Worm (Caenorhabditis elegans): ENCODE measurements around the gene srz-97.

srz-97 gene

ce11 chrV:14495493-14495892 is 27.4 kb upstream of the srz-97 start:
- TF ChIP-seq snpc-4 (tag; optimal IDR thresholded peaks at IDR 0.05) (no peak), nhr-77 (tag; optimal IDR thresholded peaks at IDR 0.05) (no peak), nhr-28 (tag; optimal IDR thresholded peaks at IDR 0.05) (no peak)

DNA sequence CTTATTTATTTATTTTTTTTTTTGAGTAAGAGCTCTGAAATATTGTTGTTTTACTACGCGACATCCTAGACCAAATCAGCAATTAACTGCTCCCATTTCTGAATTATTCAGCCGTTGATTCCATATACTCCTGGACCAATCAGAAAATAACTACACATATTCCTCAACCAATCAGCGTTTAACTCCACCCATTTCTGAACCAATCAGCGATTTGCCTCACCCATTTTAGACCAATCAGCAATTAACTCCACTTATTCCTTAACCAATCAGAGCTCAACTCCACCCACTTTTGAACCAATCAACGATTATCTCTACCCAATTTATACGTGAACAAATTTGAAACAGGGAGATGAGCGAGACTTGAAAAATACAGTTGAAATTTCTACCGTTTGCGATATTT is 25.6 kb upstream of the srz-97 start:
- TF ChIP-seq nfya-1 (tag; optimal IDR thresholded peaks at IDR 0.05; ENCODE audit: insufficient read depth) (peak; percentile 78), aly-2 (tag; optimal IDR thresholded peaks at IDR 0.05) (no peak)

DNA sequence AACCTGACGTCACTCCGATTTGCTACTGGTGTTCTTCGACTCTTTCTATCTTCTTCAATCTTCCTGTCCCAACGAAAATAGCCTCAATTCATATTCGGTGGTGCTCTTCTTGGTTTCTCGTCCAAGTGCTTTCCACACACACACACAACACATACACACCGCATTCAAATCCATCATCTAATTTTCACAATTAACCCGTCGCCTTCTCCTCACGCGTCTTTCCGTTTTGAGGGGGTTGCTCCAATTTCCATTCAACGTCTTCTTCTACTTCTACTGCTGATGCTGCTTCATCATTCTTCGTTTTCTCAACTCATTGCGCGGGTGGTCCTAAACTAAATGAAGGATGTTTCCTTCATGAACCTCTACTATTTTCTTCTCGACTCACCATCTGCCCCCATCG is 23.1 kb upstream of the srz-97 start:
- TF ChIP-seq ceh-9 (tag; optimal IDR thresholded peaks at IDR 0.05), result no peak
- TF ChIP-seq pqm-1 (tag; optimal IDR thresholded peaks at IDR 0.05), result no peak
- TF ChIP-seq nhr-11 (tag; optimal IDR thresholded peaks at IDR 0.05), result no peak
- TF ChIP-seq ama-1 (optimal IDR thresholded peaks at IDR 0.05), result no peak
- no peak for TF ChIP-seq fkh-10 (GFP tag; optimal IDR thresholded peaks at IDR 0.05)
- TF ChIP-seq elt-2 (tag; optimal IDR thresholded peaks at IDR 0.05), result no peak
- TF ChIP-seq pha-4 (tag; optimal IDR thresholded peaks at IDR 0.05), result no peak
- TF ChIP-seq nhr-25 (tag; optimal IDR thresholded peaks at IDR 0.05), result no peak
- no peak for TF ChIP-seq aly-2 (tag; optimal IDR thresholded peaks at IDR 0.05)

DNA sequence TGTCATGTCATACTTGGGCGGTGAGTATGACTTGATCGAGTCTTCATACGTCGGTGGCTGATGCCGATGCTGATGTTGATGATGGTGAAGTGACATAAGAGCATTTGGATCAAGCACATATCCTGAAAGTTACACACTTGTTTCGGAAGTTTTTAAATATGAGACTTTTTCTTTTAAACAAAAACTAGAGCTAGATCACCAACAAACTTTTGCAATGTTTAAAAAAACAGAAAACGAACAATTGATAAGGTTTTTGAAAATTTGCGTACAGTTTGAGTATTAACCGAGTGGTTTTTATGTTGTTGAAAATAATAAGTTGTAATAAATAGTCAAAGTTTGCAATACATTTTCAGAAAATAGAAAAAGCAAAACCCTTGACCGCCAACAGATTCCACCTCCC is 16.5 kb upstream of the srz-97 start, which contains the start of gene R02D5.4:
Gene R02D5.4 (minus strand): TSS at position 101 of the 400 bp plus-strand sequence.
- TF ChIP-seq ama-1 (optimal IDR thresholded peaks at IDR 0.05), result no peak

DNA sequence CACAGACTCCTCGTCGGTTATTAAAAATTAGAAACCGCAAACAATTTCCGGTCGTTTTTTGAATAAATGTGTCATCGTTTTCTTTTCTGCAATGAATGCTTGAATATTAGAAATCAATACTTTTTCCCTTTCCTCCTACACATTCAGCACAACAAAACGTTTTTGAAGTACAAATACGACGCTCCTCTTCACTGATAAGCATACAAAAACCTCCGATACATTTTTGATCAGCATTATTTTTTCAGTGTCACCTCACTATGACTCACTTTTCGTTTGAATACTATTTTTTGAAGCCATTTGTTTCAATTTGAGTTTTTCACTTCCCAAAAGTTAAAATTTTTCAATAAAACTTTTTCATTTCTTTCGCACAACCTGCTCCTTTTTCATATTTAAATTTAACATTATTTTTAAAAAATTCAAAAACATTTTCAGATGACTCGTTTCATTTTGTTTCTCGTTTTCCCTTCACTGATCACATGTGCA is 14.7 kb upstream of the srz-97 start, which contains the start of gene R02D5.3:
Gene R02D5.3 (plus strand): TSS at position 433 of the 483 bp plus-strand sequence.
- no peak for TF ChIP-seq eor-1 (tag; optimal IDR thresholded peaks at IDR 0.05)
- TF ChIP-seq pha-4 (tag; optimal IDR thresholded peaks at IDR 0.05), result peak; percentile 36
- TF ChIP-seq elt-2 (tag; optimal IDR thresholded peaks at IDR 0.05), result peak; percentile 64
- no peak for TF ChIP-seq lin-15B (tag; optimal IDR thresholded peaks at IDR 0.05)
- peak; percentile 64 for TF ChIP-seq pqm-1 (tag; optimal IDR thresholded peaks at IDR 0.05)
- no peak for TF ChIP-seq ztf-4 (tag; optimal IDR thresholded peaks at IDR 0.05)

DNA sequence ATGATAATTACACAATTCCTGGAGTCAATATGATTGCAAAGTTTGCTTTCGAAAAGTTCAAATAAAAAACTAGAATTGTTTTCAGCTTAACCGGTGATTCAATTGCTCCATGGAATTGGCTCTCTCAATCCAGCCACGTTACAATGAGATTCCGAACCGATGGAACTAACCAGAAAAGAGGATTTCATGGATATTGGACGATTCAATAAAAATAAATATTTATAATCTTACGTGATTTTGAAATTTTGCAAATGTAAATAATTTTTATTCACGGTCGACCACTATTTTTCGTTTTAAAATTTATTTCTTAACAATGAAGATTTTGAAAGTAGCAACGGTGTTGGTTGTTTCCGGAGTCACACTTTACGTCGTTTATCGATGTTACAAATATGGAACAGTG is 13.9 kb upstream of the srz-97 start, which contains the start of gene R02D5.10:
Gene R02D5.10 (plus strand): TSS at position 301 of the 400 bp plus-strand sequence.
- TF ChIP-seq pha-4 (tag; optimal IDR thresholded peaks at IDR 0.05) (no peak), nhr-43 (tag; optimal IDR thresholded peaks at IDR 0.05; ENCODE audit: poor library complexity, severe bottlenecking) (no peak), elt-3 (tag; optimal IDR thresholded peaks at IDR 0.05) (no peak), ztf-11 (tag; optimal IDR thresholded peaks at IDR 0.05) (no peak), ceh-82 (tag; optimal IDR thresholded peaks at IDR 0.05) (no peak), nhr-77 (tag; optimal IDR thresholded peaks at IDR 0.05) (no peak), nhr-237 (tag; optimal IDR thresholded peaks at IDR 0.05) (no peak), mdl-1 (tag; optimal IDR thresholded peaks at IDR 0.05) (no peak), eor-1 (tag; optimal IDR thresholded peaks at IDR 0.05) (no peak), unc-39 (tag; optimal IDR thresholded peaks at IDR 0.05) (no peak), R02D3.7 (tag; optimal IDR thresholded peaks at IDR 0.05) (no peak), nfya-1 (tag; optimal IDR thresholded peaks at IDR 0.05; ENCODE audit: insufficient read depth) (no peak), skn-1 (tag; optimal IDR thresholded peaks at IDR 0.05) (no peak), pqm-1 (tag; optimal IDR thresholded peaks at IDR 0.05) (no peak), unc-62 (GFP tag; optimal IDR thresholded peaks at IDR 0.05) (no peak), fkh-10 (GFP tag; optimal IDR thresholded peaks at IDR 0.05) (no peak), zag-1 (tag; optimal IDR thresholded peaks at IDR 0.05) (no peak), nhr-28 (tag; optimal IDR thresholded peaks at IDR 0.05) (no peak), nhr-23 (tag; optimal IDR thresholded peaks at IDR 0.05) (no peak)

DNA sequence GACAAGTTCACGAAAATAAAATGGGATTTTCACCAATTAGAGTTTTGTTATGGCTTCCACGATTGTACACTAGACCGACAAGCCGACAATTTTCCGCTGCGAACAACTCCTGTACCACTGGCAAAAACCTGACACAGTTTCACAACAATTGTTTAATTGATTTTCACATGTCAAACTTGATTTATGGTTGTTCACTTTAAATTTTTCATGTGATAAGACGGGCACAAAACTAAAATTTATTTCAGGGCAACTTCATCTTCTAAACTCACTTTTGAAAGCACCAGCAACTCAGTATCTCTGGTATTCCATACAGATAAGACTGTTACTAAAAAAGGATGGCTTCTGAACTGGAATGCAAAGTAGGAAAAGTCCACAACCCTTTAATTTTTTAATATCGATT is 13.4 kb upstream of the srz-97 start, which contains the start of gene R02D5.7:
Gene R02D5.7 (minus strand): TSS at position 101 of the 400 bp plus-strand sequence.
- TF ChIP-seq pqm-1 (tag; optimal IDR thresholded peaks at IDR 0.05), result no peak
- TF ChIP-seq lsy-12 (tag; optimal IDR thresholded peaks at IDR 0.05), result no peak
- peak; percentile 8 for TF ChIP-seq elt-2 (tag; optimal IDR thresholded peaks at IDR 0.05)
- no peak for TF ChIP-seq ceh-9 (tag; optimal IDR thresholded peaks at IDR 0.05)
- TF ChIP-seq fkh-10 (GFP tag; optimal IDR thresholded peaks at IDR 0.05), result no peak
- no peak for TF ChIP-seq lin-39 (tag; optimal IDR thresholded peaks at IDR 0.05)
- TF ChIP-seq nhr-237 (tag; optimal IDR thresholded peaks at IDR 0.05), result no peak
- no peak for TF ChIP-seq egl-5 (tag; optimal IDR thresholded peaks at IDR 0.05)
